Fruit fly (Drosophila melanogaster) whole organism, embryonic: ENCODE measurements around the gene Ice2.

ENCODE experiments used
- Asciz ChIP-seq: fragments of 200-800 bp; sonication (Bioruptor generic); optimal IDR thresholded peaks from 2 replicates; lab custom pipeline; 2017; ENCODE audit warnings: missing biosample characterization, mild to moderate bottlenecking, missing genetic modification characterization, missing genetic modification reagents
- CG10267 ChIP-seq: fragments of 200-800 bp; sonication (Bioruptor generic); optimal IDR thresholded peaks from 2 replicates; lab custom pipeline; 2018; ENCODE audit warnings: missing biosample characterization, mild to moderate bottlenecking, missing genetic modification characterization, moderate library complexity
- CG10543 ChIP-seq: fragments of 200-800 bp; sonication (Bioruptor generic); optimal IDR thresholded peaks from 3 replicates; lab custom pipeline; 2017; ENCODE audit warnings: missing biosample characterization, mild to moderate bottlenecking, missing genetic modification characterization, moderate library complexity
- CG11696 ChIP-seq: fragments of 200-800 bp; sonication (Bioruptor generic); IDR thresholded peaks from 2 replicates; pipeline ENCODE4 v1.3.6; 2022; ENCODE audit warnings: missing biosample characterization, missing genetic modification characterization
- CG13894 ChIP-seq: fragments of 200-800 bp; sonication (Bioruptor generic); optimal IDR thresholded peaks from 3 replicates; lab custom pipeline; 2018; ENCODE audit warnings: missing biosample characterization, mild to moderate bottlenecking, missing genetic modification characterization, moderate library complexity
- CG14050 ChIP-seq: fragments of 200-800 bp; sonication (Bioruptor generic); IDR thresholded peaks from 3 replicates; pipeline ENCODE4 v1.3.6; 2022; ENCODE audit warnings: missing biosample characterization, missing genetic modification characterization
- CG14710 ChIP-seq: fragments of 200-800 bp; sonication (Bioruptor generic); optimal IDR thresholded peaks from 3 replicates; lab custom pipeline; 2019; ENCODE audit warnings: missing biosample characterization, mild to moderate bottlenecking, missing genetic modification characterization, moderate library complexity
- CG15479 ChIP-seq: fragments of 200-800 bp; sonication (Bioruptor generic); optimal IDR thresholded peaks from 3 replicates; lab custom pipeline; 2019; ENCODE audit warnings: missing biosample characterization, mild to moderate bottlenecking, missing genetic modification characterization, moderate library complexity
- CG2199 ChIP-seq: fragments of 200-800 bp; sonication (Bioruptor generic); IDR thresholded peaks from 3 replicates; pipeline ENCODE4 v1.3.6; 2022; ENCODE audit warnings: missing biosample characterization, missing genetic modification characterization
- CG3726 ChIP-seq: fragments of 200-800 bp; sonication (Bioruptor generic); IDR thresholded peaks from 3 replicates; pipeline ENCODE4, ENCODE4 v1.3.6; 2022; ENCODE audit warnings: missing biosample characterization, missing genetic modification characterization
- CG4424 ChIP-seq: fragments of 200-800 bp; sonication (Bioruptor generic); optimal IDR thresholded peaks from 3 replicates; lab custom pipeline; 2016; ENCODE audit warnings: missing biosample characterization, missing genetic modification characterization
- CG8765 ChIP-seq: fragments of 200-800 bp; sonication (Bioruptor generic); IDR thresholded peaks from 2 replicates; pipeline ENCODE4 v1.3.6; 2022; ENCODE audit warnings: missing biosample characterization, missing genetic modification characterization
- CG9817 ChIP-seq: fragments of 200-800 bp; sonication (Bioruptor generic); optimal IDR thresholded peaks from 2 replicates; lab custom pipeline; 2018; ENCODE audit warnings: missing biosample characterization, mild to moderate bottlenecking, missing genetic modification characterization, moderate library complexity
- CTCF ChIP-seq: fragments of 200-800 bp; sonication (Bioruptor generic); optimal IDR thresholded peaks from 2 replicates; lab custom pipeline; 2017; ENCODE audit warnings: missing biosample characterization, mild to moderate bottlenecking, missing genetic modification characterization, moderate library complexity
- Doc2 ChIP-seq: fragments of 200-800 bp; sonication (Bioruptor generic); IDR thresholded peaks from 2 replicates; pipeline ENCODE4 v1.3.6; 2022; ENCODE audit warnings: missing biosample characterization, missing genetic modification characterization
- Fer2 ChIP-seq: fragments of 200-800 bp; sonication (Bioruptor generic); optimal IDR thresholded peaks from 2 replicates; lab custom pipeline; 2018; ENCODE audit warnings: missing biosample characterization, mild to moderate bottlenecking, missing genetic modification characterization, moderate library complexity
- HmgD ChIP-seq: fragments of 200-800 bp; sonication (Bioruptor generic); optimal IDR thresholded peaks from 3 replicates; lab custom pipeline; 2016; ENCODE audit warnings: missing biosample characterization, missing genetic modification characterization
- Hsf ChIP-seq: fragments of 200-800 bp; sonication (Bioruptor generic); optimal IDR thresholded peaks from 3 replicates; lab custom pipeline; 2016; ENCODE audit warnings: missing biosample characterization, missing genetic modification characterization
- Lpt ChIP-seq: fragments of >200 bp; optimal IDR thresholded peaks from 2 replicates; lab custom pipeline; 2018; ENCODE audit warnings: missing biosample characterization, missing genetic modification characterization
- MESR4 ChIP-seq: fragments of 200-800 bp; sonication (Bioruptor generic); optimal IDR thresholded peaks from 2 replicates; lab custom pipeline; 2018; ENCODE audit warnings: missing biosample characterization, mild to moderate bottlenecking, missing genetic modification characterization, moderate library complexity
- Med ChIP-seq: fragments of 200-800 bp; sonication (Bioruptor generic); peaks from one replicate; lab custom pipeline; 2016; ENCODE audit warnings: missing biosample characterization, missing genetic modification characterization, mild to moderate bottlenecking, inconsistent platforms, moderate library complexity
- Mes4 ChIP-seq: fragments of 200-800 bp; sonication (Bioruptor generic); optimal IDR thresholded peaks from 2 replicates; lab custom pipeline; 2016; ENCODE audit warnings: missing biosample characterization, missing genetic modification characterization
- Mrtf ChIP-seq: fragments of 200-800 bp; sonication (Bioruptor generic); IDR thresholded peaks from 3 replicates; pipeline ENCODE4 v1.3.6; 2022; ENCODE audit warnings: missing biosample characterization, missing genetic modification characterization
- NFAT ChIP-seq: fragments of 200-800 bp; sonication (Bioruptor generic); IDR thresholded peaks from 2 replicates; pipeline ENCODE4 v1.3.6; 2022; ENCODE audit warnings: missing biosample characterization, missing genetic modification characterization
- Opbp ChIP-seq: fragments of 200-800 bp; sonication (Bioruptor generic); IDR thresholded peaks from 3 replicates; pipeline ENCODE4 v1.3.6; 2022; ENCODE audit warnings: missing biosample characterization, missing genetic modification characterization; ENCODE audit not compliant: partially characterized antibody
- Six4 ChIP-seq: fragments of 200-800 bp; sonication (Bioruptor generic); optimal IDR thresholded peaks from 2 replicates; lab custom pipeline; 2016; ENCODE audit warnings: missing biosample characterization, missing genetic modification characterization
- Sry-δ ChIP-seq: fragments of 200-800 bp; sonication (Bioruptor generic); optimal IDR thresholded peaks from 2 replicates; lab custom pipeline; 2016; ENCODE audit warnings: missing biosample characterization, missing genetic modification characterization
- Tbp ChIP-seq: fragments of >200 bp; optimal IDR thresholded peaks from 2 replicates; lab custom pipeline; 2018; ENCODE audit warnings: missing biosample characterization, missing genetic modification characterization
- ap ChIP-seq: fragments of 200-800 bp; sonication (Bioruptor generic); IDR thresholded peaks from 2 replicates; pipeline ENCODE4 v1.3.6; 2022; ENCODE audit warnings: missing biosample characterization, missing genetic modification characterization
- ato ChIP-seq: fragments of 200-800 bp; sonication (Bioruptor generic); IDR thresholded peaks from 2 replicates; pipeline ENCODE4 v1.3.6; 2022; ENCODE audit warnings: missing biosample characterization, missing genetic modification characterization; ENCODE audit not compliant: partially characterized antibody
- bcd ChIP-seq: fragments of 200-800 bp; sonication (Bioruptor generic); optimal IDR thresholded peaks from 2 replicates; lab custom pipeline; 2017; ENCODE audit warnings: missing biosample characterization, mild to moderate bottlenecking, missing genetic modification characterization
- cg ChIP-seq: fragments of 200-800 bp; sonication (Bioruptor generic); optimal IDR thresholded peaks from 3 replicates; lab custom pipeline; 2019; ENCODE audit warnings: missing biosample characterization, mild to moderate bottlenecking, missing genetic modification characterization, moderate library complexity
- chn ChIP-seq: fragments of 200-800 bp; sonication (Bioruptor generic); optimal IDR thresholded peaks from 2 replicates; lab custom pipeline; 2016; ENCODE audit warnings: missing biosample characterization, missing genetic modification characterization
- crol ChIP-seq: fragments of 200-800 bp; sonication (Bioruptor generic); IDR thresholded peaks from 2 replicates; pipeline ENCODE4 v1.3.6; 2022; ENCODE audit warnings: missing biosample characterization, missing genetic modification characterization
- cwo ChIP-seq: fragments of 200-800 bp; sonication (Bioruptor generic); optimal IDR thresholded peaks from 3 replicates; lab custom pipeline; 2017; ENCODE audit warnings: missing biosample characterization, missing genetic modification characterization, mild to moderate bottlenecking, moderate library complexity, missing genetic modification reagents
- dm ChIP-seq: fragments of 200-800 bp; sonication (Bioruptor generic); optimal IDR thresholded peaks from 3 replicates; lab custom pipeline; 2016; ENCODE audit warnings: missing biosample characterization, missing genetic modification characterization
- en ChIP-seq: fragments of 200-800 bp; sonication (Bioruptor generic); optimal IDR thresholded peaks from 2 replicates; lab custom pipeline; 2016; ENCODE audit warnings: missing biosample characterization, missing genetic modification characterization
- exex ChIP-seq: fragments of 200-800 bp; sonication (Bioruptor generic); optimal IDR thresholded peaks from 4 replicates; lab custom pipeline; 2018; ENCODE audit warnings: missing biosample characterization, mild to moderate bottlenecking, missing genetic modification characterization, moderate library complexity
- gcm ChIP-seq: fragments of 200-800 bp; sonication (Bioruptor generic); optimal IDR thresholded peaks from 2 replicates; lab custom pipeline; 2019; ENCODE audit warnings: missing biosample characterization, mild to moderate bottlenecking, missing genetic modification characterization, moderate library complexity
- grn ChIP-seq: fragments of 200-800 bp; sonication (Bioruptor generic); optimal IDR thresholded peaks from 3 replicates; lab custom pipeline; 2017; ENCODE audit warnings: missing biosample characterization, missing genetic modification characterization
- jumu ChIP-seq: fragments of 200-800 bp; sonication (Bioruptor generic); optimal IDR thresholded peaks from 3 replicates; lab custom pipeline; 2016; ENCODE audit warnings: missing biosample characterization, missing genetic modification characterization
- klu ChIP-seq: fragments of 200-800 bp; sonication (Bioruptor generic); IDR thresholded peaks from 2 replicates; pipeline ENCODE4 v1.3.6; 2022; ENCODE audit warnings: missing biosample characterization, missing genetic modification characterization
- lab ChIP-seq: fragments of 200-800 bp; sonication (Bioruptor generic); optimal IDR thresholded peaks from 3 replicates; lab custom pipeline; 2017; ENCODE audit warnings: missing biosample characterization, missing genetic modification characterization, mild to moderate bottlenecking, moderate library complexity, missing genetic modification reagents
- mirr ChIP-seq: fragments of 200-800 bp; sonication (Bioruptor generic); optimal IDR thresholded peaks from 3 replicates; lab custom pipeline; 2018; ENCODE audit warnings: missing biosample characterization, mild to moderate bottlenecking, missing genetic modification characterization
- nom ChIP-seq: fragments of 200-800 bp; sonication (Bioruptor generic); optimal IDR thresholded peaks from 2 replicates; lab custom pipeline; 2017; ENCODE audit warnings: missing biosample characterization, missing genetic modification characterization, mild to moderate bottlenecking, moderate library complexity, missing genetic modification reagents
- row ChIP-seq: fragments of 200-800 bp; sonication (Bioruptor generic); IDR thresholded peaks from 3 replicates; pipeline ENCODE4 v1.3.6; 2022; ENCODE audit warnings: missing biosample characterization, missing genetic modification characterization
- run ChIP-seq: fragments of 200-800 bp; sonication (Bioruptor generic); optimal IDR thresholded peaks from 3 replicates; lab custom pipeline; 2018; ENCODE audit warnings: missing biosample characterization, mild to moderate bottlenecking, missing genetic modification characterization
- sens ChIP-seq: fragments of 200-800 bp; sonication (Bioruptor generic); peaks from one replicate; lab custom pipeline; 2016; ENCODE audit warnings: missing biosample characterization, missing genetic modification characterization
- shn ChIP-seq: fragments of 200-800 bp; sonication (Bioruptor generic); optimal IDR thresholded peaks from 3 replicates; lab custom pipeline; 2016; ENCODE audit warnings: missing biosample characterization, missing genetic modification characterization
- sug ChIP-seq: fragments of 200-800 bp; optimal IDR thresholded peaks from 2 replicates; lab custom pipeline; 2019; ENCODE audit warnings: missing biosample characterization, mild to moderate bottlenecking, missing genetic modification characterization, moderate library complexity
- vvl ChIP-seq: fragments of 200-800 bp; sonication (Bioruptor generic); IDR thresholded peaks from 2 replicates; pipeline ENCODE4 v1.3.6; 2022; ENCODE audit warnings: missing biosample characterization, missing genetic modification characterization

Gene Ice2

dm6 chr3R:21150090-21150489 is 20.1 kb downstream of the Ice2 start:
- TF ChIP-seq cg (peak; percentile 7), CG15479 (peak; percentile 65), gcm (GFP tag; lab: Kevin White, UChicago) (peak; percentile 42), Mes4 (GFP tag; lab: Kevin White, UChicago) (no peak), CG14710 (no peak), exex (peak; percentile 30), sens (GFP tag; lab: Kevin White, UChicago) (peak; percentile 8), Lpt (GFP tag; lab: Kevin White, UChicago) (no peak), row (GFP tag; lab: Robert Waterston, UW) (no peak), ap (0 out of 2 replicates have a peak, but pooled peaks have one; percentile 7), jumu (GFP tag; lab: Kevin White, UChicago) (no peak), CTCF (GFP tag; lab: Kevin White, UChicago) (no peak), nom (GFP tag; lab: Kevin White, UChicago) (peak; percentile 22), sug (tag; lab: Kevin White, UChicago) (peak; percentile 54), mirr (GFP tag; lab: Kevin White, UChicago) (peak; percentile 38), cwo (peak; percentile 59), Asciz (GFP tag; lab: Kevin White, UChicago) (no peak), Sry-δ (GFP tag; lab: Kevin White, UChicago) (no peak), crol (GFP tag; lab: Robert Waterston, UW) (peak; percentile 61), lab (no peak), ato (GFP tag; lab: Robert Waterston, UW) (peak; percentile 28; the same call in 1 of the 2 replicates), shn (GFP tag; lab: Kevin White, UChicago) (no peak), Doc2 (no peak), klu (no peak), CG9817 (tag; lab: Kevin White, UChicago) (no peak), Med (peak; percentile 14), Hsf (GFP tag; lab: Kevin White, UChicago) (no peak), en (GFP tag; lab: Kevin White, UChicago) (no peak), CG13894 (no peak)

- peak; percentile 27; the same call in 1 of the 3 replicates for TF ChIP-seq Mrtf (GFP tag; lab: Robert Waterston, UW)
- TF ChIP-seq run (tag; lab: Kevin White, UChicago): no peak
- TF ChIP-seq CG10543 (GFP tag; lab: Kevin White, UChicago): peak; percentile 72
- TF ChIP-seq CG4424 (GFP tag; lab: Kevin White, UChicago): peak; percentile 48
- no peak for TF ChIP-seq Fer2 (tag; lab: Kevin White, UChicago)
- no peak for TF ChIP-seq CG3726
- peak; percentile 37 for TF ChIP-seq Six4 (GFP tag; lab: Kevin White, UChicago)
- TF ChIP-seq CG8765 (GFP tag; lab: Robert Waterston, UW): no peak
- peak; percentile 72 for TF ChIP-seq exex
- no peak for TF ChIP-seq cg
- TF ChIP-seq NFAT: no peak
- no peak for TF ChIP-seq dm (GFP tag; lab: Kevin White, UChicago)
- no peak for TF ChIP-seq HmgD
- peak; percentile 42 for TF ChIP-seq CG10267 (tag; lab: Kevin White, UChicago)
- TF ChIP-seq MESR4 (GFP tag; lab: Kevin White, UChicago): no peak
- no peak for TF ChIP-seq CG2199 (GFP tag; lab: Robert Waterston, UW)
- TF ChIP-seq Tbp (GFP tag; lab: Kevin White, UChicago): no peak
- TF ChIP-seq grn: no peak
- TF ChIP-seq chn: no peak
- peak; percentile 54; the same call in 1 of the 2 replicates for TF ChIP-seq CG11696 (GFP tag; lab: Robert Waterston, UW)
- TF ChIP-seq vvl (GFP tag; lab: Robert Waterston, UW): peak; percentile 78
- 0 out of 3 replicates have a peak, but pooled peaks have one; percentile 15 for TF ChIP-seq CG14050 (GFP tag; lab: Robert Waterston, UW)
- TF ChIP-seq bcd: peak; percentile 36
- peak; percentile 42 for TF ChIP-seq Asciz (GFP tag; lab: Kevin White, UChicago)
- TF ChIP-seq Opbp (GFP tag; lab: Robert Waterston, UW): no peak
Measured at dm6 chr3R:21151090-21151870, 21.3 kb downstream of the Ice2 start.
